Fruit fly (Drosophila melanogaster): ENCODE data around the gene tal-3A.

tal-3A gene

DNA sequence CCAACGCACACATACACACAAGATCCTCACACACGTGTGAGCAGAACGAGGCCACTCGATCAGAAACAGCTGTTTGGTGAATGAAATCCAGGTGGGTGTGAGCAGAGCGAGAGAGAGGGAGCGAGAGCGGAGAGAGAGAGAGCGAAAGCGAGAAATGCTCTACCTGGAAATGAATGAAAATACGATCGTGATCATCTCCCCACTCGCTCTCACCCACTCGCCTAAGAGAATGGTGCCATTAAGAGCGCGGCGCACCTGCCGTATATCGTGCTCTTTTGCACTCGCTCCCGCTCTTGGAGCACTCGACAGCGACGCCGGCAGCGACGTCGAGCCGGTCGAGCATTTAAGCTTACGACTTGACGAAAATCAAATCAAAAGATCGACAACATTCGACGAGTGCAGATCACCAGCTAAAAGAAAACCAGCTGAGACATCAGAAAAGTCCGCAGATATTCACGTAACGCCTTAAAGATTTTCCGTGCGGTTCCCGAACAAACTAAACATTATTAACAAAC, at the start of gene tal-3A, which contains the start of the genes tal-1A, tal-2A and tal-AA (continued):
- TF ChIP-seq Gsc (GFP tag; IDR thresholded peaks at IDR 0.05) = no peak
- TF ChIP-seq CG13296 (GFP tag; optimal IDR thresholded peaks at IDR 0.05) = no peak
- TF ChIP-seq sens (GFP tag) = peak; percentile 83
- TF ChIP-seq stc (GFP tag; IDR thresholded peaks at IDR 0.05) = peak; percentile 4; the same call in 1 of the 2 replicates
- TF ChIP-seq jing (GFP tag; optimal IDR thresholded peaks at IDR 0.05) = no peak
- TF ChIP-seq CG15696 (tag; optimal IDR thresholded peaks at IDR 0.05) = no peak
- TF ChIP-seq mld (GFP tag; IDR thresholded peaks at IDR 0.05; ENCODE audit: partially characterized antibody) = no peak
- no peak for TF ChIP-seq CG2202 (tag; optimal IDR thresholded peaks at IDR 0.05)
- TF ChIP-seq CG30431 (GFP tag; optimal IDR thresholded peaks at IDR 0.05) = no peak
- peak; percentile 39 for TF ChIP-seq Deaf1 (tag; optimal IDR thresholded peaks at IDR 0.05)
- TF ChIP-seq CG9215 (GFP tag; IDR thresholded peaks at IDR 0.05) = no peak
- no peak for TF ChIP-seq CG1647 (GFP tag; optimal IDR thresholded peaks at IDR 0.05)
- 0 out of 3 replicates have a peak, but pooled peaks have one; percentile 43 for TF ChIP-seq Dbx (GFP tag; IDR thresholded peaks at IDR 0.05)
- no peak for TF ChIP-seq CG18599 (GFP tag; optimal IDR thresholded peaks at IDR 0.05)
- no peak for TF ChIP-seq CG7271 (tag; optimal IDR thresholded peaks at IDR 0.05)
- peak; percentile 29 for TF ChIP-seq CG4360 (GFP tag; IDR thresholded peaks at IDR 0.05)
- TF ChIP-seq Doc2 (GFP tag; IDR thresholded peaks at IDR 0.05) = no peak
- TF ChIP-seq maf-S (GFP tag; optimal IDR thresholded peaks at IDR 0.05) = no peak
- peak; percentile 23 for TF ChIP-seq ftz-f1 (GFP tag; optimal IDR thresholded peaks at IDR 0.05)
- no peak for TF ChIP-seq CG8359 (GFP tag; optimal IDR thresholded peaks at IDR 0.05; ENCODE audit: borderline replicate concordance)
- no peak for TF ChIP-seq crc (GFP tag; optimal IDR thresholded peaks at IDR 0.05)
- no peak for TF ChIP-seq CG18619 (GFP tag; optimal IDR thresholded peaks at IDR 0.05)
- no peak for TF ChIP-seq Camta (GFP tag; optimal IDR thresholded peaks at IDR 0.05)
- no peak for TF ChIP-seq cato (GFP tag; optimal IDR thresholded peaks at IDR 0.05; ENCODE audit: borderline replicate concordance)
- TF ChIP-seq CG2120 (GFP tag; optimal IDR thresholded peaks at IDR 0.05) = no peak
- peak; percentile 19; the same call in 1 of the 2 replicates for TF ChIP-seq E2f2 (GFP tag; IDR thresholded peaks at IDR 0.05)
- peak; percentile 71 for TF ChIP-seq Nf-YC (tag; optimal IDR thresholded peaks at IDR 0.05)
- TF ChIP-seq HLH4C (GFP tag; IDR thresholded peaks at IDR 0.05; ENCODE audit: partially characterized antibody) = 0 out of 3 replicates have a peak, but pooled peaks have one; percentile 7
- TF ChIP-seq exex (tag; optimal IDR thresholded peaks at IDR 0.05) = no peak
- no peak for TF ChIP-seq pho (GFP tag; optimal IDR thresholded peaks at IDR 0.05)
- TF ChIP-seq HHEX (GFP tag; optimal IDR thresholded peaks at IDR 0.05) = no peak
- no peak for TF ChIP-seq CG1024 (GFP tag; IDR thresholded peaks at IDR 0.05)
- no peak for TF ChIP-seq ranshi (GFP tag; IDR thresholded peaks at IDR 0.05)
- TF ChIP-seq CG6254 (GFP tag; optimal IDR thresholded peaks at IDR 0.05) = peak; percentile 51
- TF ChIP-seq Hmx (GFP tag; optimal IDR thresholded peaks at IDR 0.05) = no peak
- no peak for TF ChIP-seq CG3838 (GFP tag; optimal IDR thresholded peaks at IDR 0.05)
- TF ChIP-seq CG12219 (GFP tag; optimal IDR thresholded peaks at IDR 0.05) = no peak
- no peak for TF ChIP-seq trh (GFP tag; optimal IDR thresholded peaks at IDR 0.05)
- no peak for TF ChIP-seq Hey (tag; optimal IDR thresholded peaks at IDR 0.05)
- no peak for TF ChIP-seq CG10654 (GFP tag; optimal IDR thresholded peaks at IDR 0.05)
- TF ChIP-seq Adf1 (GFP tag; IDR thresholded peaks at IDR 0.05) = peak; percentile 90
- no peak for TF ChIP-seq corto (GFP tag; optimal IDR thresholded peaks at IDR 0.05)
- peak; percentile 25; the same call in 1 of the 2 replicates for TF ChIP-seq Rfx (GFP tag; IDR thresholded peaks at IDR 0.05)
- no peak for TF ChIP-seq sd (tag; optimal IDR thresholded peaks at IDR 0.05)
- TF ChIP-seq CG14667 (GFP tag; IDR thresholded peaks at IDR 0.05) = no peak
- no peak for TF ChIP-seq Neu2 (GFP tag; optimal IDR thresholded peaks at IDR 0.05; ENCODE audit: borderline replicate concordance)
- no peak for TF ChIP-seq Lhr (GFP tag; optimal IDR thresholded peaks at IDR 0.05)
- TF ChIP-seq CG33557 (GFP tag; optimal IDR thresholded peaks at IDR 0.05) = no peak
- TF ChIP-seq zfh2 (GFP tag; optimal IDR thresholded peaks at IDR 0.05) = no peak
- no peak for TF ChIP-seq CG6272 (GFP tag; IDR thresholded peaks at IDR 0.05)
- TF ChIP-seq CG9609 (GFP tag; optimal IDR thresholded peaks at IDR 0.05) = no peak

Data from whole organism, embryonic.